Fruit fly (Drosophila melanogaster) whole organism, prepupa: ENCODE measurements around the gene Snmp1.

Source experiments
- CG10669 ChIP-seq: fragments of 200-800 bp; sonication (Bioruptor generic); optimal IDR thresholded peaks from 3 replicates; lab custom pipeline; 2018; ENCODE audit warnings: missing biosample characterization, mild to moderate bottlenecking, missing genetic modification characterization, moderate library complexity
- CG11294 ChIP-seq: fragments of 200-800 bp; sonication (Bioruptor generic); IDR thresholded peaks from 2 replicates; pipeline ENCODE4 v1.3.6; 2022; ENCODE audit warnings: missing biosample characterization, missing genetic modification characterization
- CG11902 ChIP-seq: fragments of 200-800 bp; sonication (Bioruptor generic); optimal IDR thresholded peaks from 3 replicates; lab custom pipeline; 2016; ENCODE audit warnings: missing biosample characterization, missing genetic modification characterization
- CG15336 ChIP-seq: fragments of 200-800 bp; sonication (Bioruptor generic); IDR thresholded peaks from 2 replicates; pipeline ENCODE4 v1.3.6; 2022; ENCODE audit warnings: missing biosample characterization, missing genetic modification characterization
- CG1621 ChIP-seq: fragments of 200-800 bp; sonication (Bioruptor generic); optimal IDR thresholded peaks from 3 replicates; lab custom pipeline; 2018; ENCODE audit warnings: missing biosample characterization, mild to moderate bottlenecking, missing genetic modification characterization
- CG16779 ChIP-seq: fragments of 200-800 bp; sonication (Bioruptor generic); optimal IDR thresholded peaks from 3 replicates; lab custom pipeline; 2017; ENCODE audit warnings: missing biosample characterization, mild to moderate bottlenecking, missing genetic modification characterization
- CG3032 ChIP-seq: fragments of 200-800 bp; optimal IDR thresholded peaks from 2 replicates; lab custom pipeline; 2019; ENCODE audit warnings: missing biosample characterization, mild to moderate bottlenecking, missing genetic modification characterization, moderate library complexity
- CG31627 ChIP-seq: fragments of 200-800 bp; sonication (Bioruptor generic); optimal IDR thresholded peaks from 3 replicates; lab custom pipeline; 2016; ENCODE audit warnings: missing biosample characterization, missing genetic modification characterization
- CG32006 ChIP-seq: fragments of 200-800 bp; sonication (Bioruptor generic); optimal IDR thresholded peaks from 3 replicates; lab custom pipeline; 2017; ENCODE audit warnings: missing biosample characterization, mild to moderate bottlenecking, missing genetic modification characterization
- CG34406 ChIP-seq: fragments of 200-800 bp; sonication (Bioruptor generic); optimal IDR thresholded peaks from 3 replicates; lab custom pipeline; 2016; ENCODE audit warnings: missing biosample characterization, missing genetic modification characterization
- CG3919 ChIP-seq: fragments of 200-800 bp; sonication (Bioruptor generic); optimal IDR thresholded peaks from 3 replicates; lab custom pipeline; 2016; ENCODE audit warnings: missing biosample characterization, missing genetic modification characterization
- CG4318 ChIP-seq: fragments of 200-800 bp; sonication (Bioruptor generic); optimal IDR thresholded peaks from 3 replicates; lab custom pipeline; 2017; ENCODE audit warnings: missing biosample characterization, mild to moderate bottlenecking, missing genetic modification characterization
- CG6163 ChIP-seq: fragments of 200-800 bp; sonication (Bioruptor generic); IDR thresholded peaks from 3 replicates; pipeline ENCODE4 v1.3.6; 2022; ENCODE audit warnings: missing biosample characterization, missing genetic modification characterization
- CG6276 ChIP-seq: fragments of 200-800 bp; sonication (Bioruptor generic); optimal IDR thresholded peaks from 2 replicates; lab custom pipeline; 2017; ENCODE audit warnings: missing biosample characterization, mild to moderate bottlenecking, missing genetic modification characterization
- CG6792 ChIP-seq: fragments of 200-800 bp; sonication (Bioruptor generic); optimal IDR thresholded peaks from 3 replicates; lab custom pipeline; 2016; ENCODE audit warnings: missing biosample characterization, missing genetic modification characterization
- CG6808 ChIP-seq: fragments of 200-800 bp; sonication (Bioruptor generic); optimal IDR thresholded peaks from 3 replicates; lab custom pipeline; 2017; ENCODE audit warnings: missing biosample characterization, missing genetic modification characterization, mild to moderate bottlenecking, moderate library complexity, missing genetic modification reagents
- CG6854 ChIP-seq: fragments of 200-800 bp; sonication (Bioruptor generic); optimal IDR thresholded peaks from 2 replicates; lab custom pipeline; 2017; ENCODE audit warnings: missing biosample characterization, mild to moderate bottlenecking, missing genetic modification characterization
- CG7368 ChIP-seq: fragments of 200-800 bp; sonication (Bioruptor generic); optimal IDR thresholded peaks from 3 replicates; lab custom pipeline; 2016; ENCODE audit warnings: missing biosample characterization, missing genetic modification characterization
- CG8119 ChIP-seq: fragments of 200-800 bp; sonication (Bioruptor generic); IDR thresholded peaks from 3 replicates; pipeline ENCODE4 v1.3.6; 2022; ENCODE audit warnings: missing biosample characterization, missing genetic modification characterization
- CG8319 ChIP-seq: fragments of 200-800 bp; sonication (Bioruptor generic); optimal IDR thresholded peaks from 3 replicates; lab custom pipeline; 2016; ENCODE audit warnings: missing biosample characterization, missing genetic modification characterization
- CG8632 ChIP-seq: fragments of 200-800 bp; sonication (Bioruptor generic); optimal IDR thresholded peaks from 3 replicates; lab custom pipeline; 2016; ENCODE audit warnings: missing biosample characterization, missing genetic modification characterization
- CG9139 ChIP-seq: fragments of 200-800 bp; sonication (Bioruptor generic); optimal IDR thresholded peaks from 3 replicates; lab custom pipeline; 2017; ENCODE audit warnings: missing biosample characterization, mild to moderate bottlenecking, missing genetic modification characterization
- Eip75B ChIP-seq: fragments of 200-800 bp; sonication (Bioruptor generic); optimal IDR thresholded peaks from 3 replicates; lab custom pipeline; 2016; ENCODE audit warnings: missing biosample characterization, missing genetic modification characterization
- Eip78C ChIP-seq: fragments of 200-800 bp; sonication (Bioruptor generic); peaks from one replicate; lab custom pipeline; 2016; ENCODE audit warnings: missing biosample characterization, missing genetic modification characterization
- Eip93F ChIP-seq: fragments of 200-800 bp; sonication (Bioruptor generic); optimal IDR thresholded peaks from 2 replicates; lab custom pipeline; 2016; ENCODE audit warnings: missing biosample characterization, mild to moderate bottlenecking, missing genetic modification characterization
- Ets96B ChIP-seq: fragments of 200-800 bp; optimal IDR thresholded peaks from 2 replicates; lab custom pipeline; 2019; ENCODE audit warnings: missing biosample characterization, mild to moderate bottlenecking, missing genetic modification characterization, moderate library complexity
- Gug ChIP-seq: fragments of 200-800 bp; sonication (Bioruptor generic); IDR thresholded peaks from 2 replicates; pipeline ENCODE4 v1.3.6; 2022; ENCODE audit warnings: missing biosample characterization, missing genetic modification characterization
- Hr39 ChIP-seq: fragments of 200-800 bp; sonication (Bioruptor generic); optimal IDR thresholded peaks from 2 replicates; lab custom pipeline; 2016; ENCODE audit warnings: missing biosample characterization, missing genetic modification characterization
- Hr4 ChIP-seq: fragments of 200-800 bp; sonication (Bioruptor generic); optimal IDR thresholded peaks from 3 replicates; lab custom pipeline; 2016; ENCODE audit warnings: missing biosample characterization, missing genetic modification characterization
- Met ChIP-seq: fragments of 200-800 bp; sonication (Bioruptor generic); optimal IDR thresholded peaks from 3 replicates; lab custom pipeline; 2016; ENCODE audit warnings: missing biosample characterization, missing genetic modification characterization
- Smox ChIP-seq: fragments of 200-800 bp; sonication (Bioruptor generic); optimal IDR thresholded peaks from 3 replicates; lab custom pipeline; 2016; ENCODE audit warnings: missing biosample characterization, missing genetic modification characterization
- Sox102F ChIP-seq: fragments of 200-800 bp; sonication (Bioruptor generic); optimal IDR thresholded peaks from 2 replicates; lab custom pipeline; 2016; ENCODE audit warnings: missing biosample characterization, mild to moderate bottlenecking, missing genetic modification characterization
- Sox14 ChIP-seq: fragments of 200-800 bp; sonication (Bioruptor generic); optimal IDR thresholded peaks from 3 replicates; lab custom pipeline; 2016; ENCODE audit warnings: missing biosample characterization, missing genetic modification characterization
- Sox15 ChIP-seq: fragments of 200-800 bp; sonication (Bioruptor generic); optimal IDR thresholded peaks from 3 replicates; lab custom pipeline; 2016; ENCODE audit warnings: missing biosample characterization, missing genetic modification characterization
- acj6 ChIP-seq: fragments of 200-800 bp; sonication (Bioruptor generic); optimal IDR thresholded peaks from 3 replicates; lab custom pipeline; 2016; ENCODE audit warnings: missing biosample characterization, missing genetic modification characterization
- cyc ChIP-seq: fragments of 200-800 bp; sonication (Bioruptor generic); optimal IDR thresholded peaks from 3 replicates; lab custom pipeline; 2016; ENCODE audit warnings: missing biosample characterization, missing genetic modification characterization
- dsx ChIP-seq: fragments of 200-800 bp; optimal IDR thresholded peaks from 3 replicates; lab custom pipeline; 2019; ENCODE audit warnings: missing biosample characterization, mild to moderate bottlenecking, missing genetic modification characterization, moderate library complexity; ENCODE audit not compliant: poor library complexity, severe bottlenecking
- eg ChIP-seq: fragments of 200-800 bp; sonication (Bioruptor generic); IDR thresholded peaks from 3 replicates; pipeline ENCODE4 v1.3.6; 2022; ENCODE audit warnings: missing biosample characterization, missing genetic modification characterization
- fd85E ChIP-seq: fragments of 200-800 bp; sonication (Bioruptor generic); optimal IDR thresholded peaks from 3 replicates; lab custom pipeline; 2016; ENCODE audit warnings: missing biosample characterization, missing genetic modification characterization
- fkh ChIP-seq: fragments of 200-800 bp; sonication (Bioruptor generic); optimal IDR thresholded peaks from 3 replicates; lab custom pipeline; 2017; ENCODE audit warnings: missing biosample characterization, mild to moderate bottlenecking, missing genetic modification characterization, moderate library complexity
- net ChIP-seq: fragments of 200-800 bp; sonication (Bioruptor generic); optimal IDR thresholded peaks from 3 replicates; lab custom pipeline; 2016; ENCODE audit warnings: missing biosample characterization, missing genetic modification characterization
- pdm3 ChIP-seq: fragments of 200-800 bp; sonication (Bioruptor generic); optimal IDR thresholded peaks from 3 replicates; lab custom pipeline; 2016; ENCODE audit warnings: missing biosample characterization, missing genetic modification characterization
- salr ChIP-seq, 2 experiments: fragments of 200-800 bp; sonication (Bioruptor generic); optimal IDR thresholded peaks; 3 replicates each; lab custom pipeline; 2016 to 2018; ENCODE audit warnings: missing biosample characterization in 2 of 2, missing genetic modification characterization in 2 of 2, mild to moderate bottlenecking in 1 of 2
- svp ChIP-seq: fragments of 200-800 bp; sonication (Bioruptor generic); peaks from one replicate; lab custom pipeline; 2016; ENCODE audit warnings: missing biosample characterization, missing genetic modification characterization
- topi ChIP-seq: fragments of 200-800 bp; sonication (Bioruptor generic); optimal IDR thresholded peaks from 3 replicates; lab custom pipeline; 2016; ENCODE audit warnings: missing biosample characterization, missing genetic modification characterization
- vri ChIP-seq: fragments of 200-800 bp; sonication (Bioruptor generic); optimal IDR thresholded peaks from 3 replicates; lab custom pipeline; 2016; ENCODE audit warnings: missing biosample characterization, mild to moderate bottlenecking, missing genetic modification characterization

Gene Snmp1

dm6 chr3R:21195210-21195967, 27.4 kb upstream of the Snmp1 start (continued):
- peak; percentile 47 for TF ChIP-seq pdm3 (GFP tag; lab: Kevin White, UChicago)
- TF ChIP-seq Sox14 = peak; percentile 44
- TF ChIP-seq CG6276 (GFP tag; lab: Kevin White, UChicago) = peak; percentile 20
- TF ChIP-seq Hr4 (GFP tag; lab: Kevin White, UChicago) = peak; percentile 59
- peak; percentile 34 for TF ChIP-seq CG3032 (tag; lab: Kevin White, UChicago)
- TF ChIP-seq eg = peak; percentile 70; the same call in 2 of the 3 replicates
- TF ChIP-seq CG6792 (GFP tag; lab: Kevin White, UChicago) = peak; percentile 47
- TF ChIP-seq CG4318 (GFP tag; lab: Kevin White, UChicago) = peak; percentile 29
- peak; percentile 99 for TF ChIP-seq svp (GFP tag; lab: Kevin White, UChicago)
- TF ChIP-seq Eip93F (GFP tag; lab: Kevin White, UChicago) = no peak
- TF ChIP-seq Eip75B (GFP tag; lab: Kevin White, UChicago) = peak; percentile 33
- no peak for TF ChIP-seq CG6854 (GFP tag; lab: Kevin White, UChicago)
- TF ChIP-seq Eip78C = peak; percentile 85
- TF ChIP-seq Met = peak; percentile 44
- no peak for TF ChIP-seq CG8632 (GFP tag; lab: Kevin White, UChicago)
- TF ChIP-seq CG32006 (GFP tag; lab: Kevin White, UChicago) = peak; percentile 65
- peak; percentile 8 for TF ChIP-seq cyc (GFP tag; lab: Kevin White, UChicago)
- TF ChIP-seq fd85E (GFP tag; lab: Kevin White, UChicago) = no peak
- TF ChIP-seq, all 60 proteins: peak for 44

dm6 chr3R:21193742-21194141, 25.7 kb upstream of the Snmp1 start:
- TF ChIP-seq CG6163 (GFP tag; lab: Robert Waterston, UW) = 0 out of 3 replicates have a peak, but pooled peaks have one; percentile 33
- no peak for TF ChIP-seq CG6854 (GFP tag; lab: Kevin White, UChicago)
- TF ChIP-seq fkh (GFP tag; lab: Kevin White, UChicago) = peak; percentile 76
- no peak for TF ChIP-seq CG8632 (GFP tag; lab: Kevin White, UChicago)

dm6 chr3R:21192267-21192666, 24.3 kb upstream of the Snmp1 start:
- TF ChIP-seq CG4318 (GFP tag; lab: Kevin White, UChicago) = no peak
- TF ChIP-seq Smox = no peak
- no peak for TF ChIP-seq dsx (GFP tag; lab: Kevin White, UChicago)
- no peak for TF ChIP-seq CG8319 (GFP tag; lab: Kevin White, UChicago)
- no peak for TF ChIP-seq CG1621 (tag; lab: Kevin White, UChicago)
- no peak for TF ChIP-seq CG31627 (GFP tag; lab: Kevin White, UChicago)
- TF ChIP-seq CG10669 (GFP tag; lab: Kevin White, UChicago) = peak; percentile 45
- no peak for TF ChIP-seq CG15336
- TF ChIP-seq CG11294 (GFP tag; lab: Robert Waterston, UW) = no peak
- no peak for TF ChIP-seq Hr4 (GFP tag; lab: Kevin White, UChicago)
- TF ChIP-seq pdm3 (GFP tag; lab: Kevin White, UChicago) = peak; percentile 15
- no peak for TF ChIP-seq CG6276 (GFP tag; lab: Kevin White, UChicago)
- peak in 1 of 2 experiments; percentile 3 for TF ChIP-seq salr (GFP tag; optimal IDR thresholded peaks at IDR 0.05; lab: Kevin White, UChicago)
- TF ChIP-seq Hr39 (GFP tag; lab: Kevin White, UChicago) = no peak
- TF ChIP-seq Gug (GFP tag; lab: Robert Waterston, UW) = no peak
- peak; percentile 17 for TF ChIP-seq Eip75B (GFP tag; lab: Kevin White, UChicago)
- no peak for TF ChIP-seq CG34406
- no peak for TF ChIP-seq Sox15 (GFP tag; lab: Kevin White, UChicago)
- TF ChIP-seq CG11902 = no peak
- no peak for TF ChIP-seq CG8119
- no peak for TF ChIP-seq Met
- no peak for TF ChIP-seq Sox102F (GFP tag; lab: Kevin White, UChicago)
- peak; percentile 31 for TF ChIP-seq Ets96B (tag; lab: Kevin White, UChicago)
- TF ChIP-seq CG16779 = no peak
- TF ChIP-seq Eip93F (GFP tag; lab: Kevin White, UChicago) = no peak
- no peak for TF ChIP-seq topi (GFP tag; lab: Kevin White, UChicago)
- no peak for TF ChIP-seq CG9139 (GFP tag; lab: Kevin White, UChicago)
- peak; percentile 18 for TF ChIP-seq CG3919 (GFP tag; lab: Kevin White, UChicago)
- TF ChIP-seq CG7368 (GFP tag; lab: Kevin White, UChicago) = no peak
- TF ChIP-seq acj6 = no peak
- TF ChIP-seq net = no peak
- peak; percentile 44 for TF ChIP-seq CG6808 (GFP tag; lab: Kevin White, UChicago)
- no peak for TF ChIP-seq CG8632 (GFP tag; lab: Kevin White, UChicago)
- TF ChIP-seq eg = 0 out of 3 replicates have a peak, but pooled peaks have one; percentile 10
- no peak for TF ChIP-seq vri
